Fruit fly (Drosophila melanogaster): ENCODE results near the gene Pgant6.

The Pgant6 gene

dm6 chr3L:2831729-2832128 is 49.7 kb downstream of the Pgant6 start:
- TF ChIP-seq CG7045 (GFP tag; optimal IDR thresholded peaks at IDR 0.05) (no peak), Mnt (GFP tag; optimal IDR thresholded peaks at IDR 0.05) (no peak), CG11617 (GFP tag; optimal IDR thresholded peaks at IDR 0.05) (no peak), kay (GFP tag; ENCODE audit: borderline replicate concordance) (no peak), CG7101 (tag; optimal IDR thresholded peaks at IDR 0.05) (no peak), Clk (GFP tag; optimal IDR thresholded peaks at IDR 0.05) (no peak), Hr96 (GFP tag; optimal IDR thresholded peaks at IDR 0.05) (no peak), CG33017 (tag; optimal IDR thresholded peaks at IDR 0.05) (no peak), toe (GFP tag; optimal IDR thresholded peaks at IDR 0.05) (no peak), cic (GFP tag; optimal IDR thresholded peaks at IDR 0.05) (no peak), CG5204 (GFP tag; optimal IDR thresholded peaks at IDR 0.05) (no peak), tj (GFP tag; optimal IDR thresholded peaks at IDR 0.05) (no peak)

dm6 chr3L:2832268-2832667 is 50.2 kb downstream of the Pgant6 start:
- TF ChIP-seq CG12768 (GFP tag; optimal IDR thresholded peaks at IDR 0.05) (no peak), CG5204 (GFP tag; optimal IDR thresholded peaks at IDR 0.05) (no peak), tj (GFP tag; optimal IDR thresholded peaks at IDR 0.05) (no peak), Crg-1 (GFP tag; optimal IDR thresholded peaks at IDR 0.05) (no peak), Mnt (GFP tag; optimal IDR thresholded peaks at IDR 0.05) (no peak)

dm6 chr3L:2833652-2834051 is 51.6 kb downstream of the Pgant6 start:
- no peak for TF ChIP-seq Hr96 (GFP tag; optimal IDR thresholded peaks at IDR 0.05)
- TF ChIP-seq CG7045 (GFP tag; optimal IDR thresholded peaks at IDR 0.05), result no peak
- no peak for TF ChIP-seq CG14711 (tag; optimal IDR thresholded peaks at IDR 0.05)
- TF ChIP-seq CG7101 (tag; optimal IDR thresholded peaks at IDR 0.05), result no peak
- TF ChIP-seq cnc (optimal IDR thresholded peaks at IDR 0.05), result no peak
- TF ChIP-seq CG5204 (GFP tag; optimal IDR thresholded peaks at IDR 0.05), result no peak
- TF ChIP-seq tj (GFP tag; optimal IDR thresholded peaks at IDR 0.05), result no peak
- no peak for TF ChIP-seq CG11617 (GFP tag; optimal IDR thresholded peaks at IDR 0.05)
- TF ChIP-seq ovo (GFP tag; optimal IDR thresholded peaks at IDR 0.05), result no peak
- no peak for TF ChIP-seq kay (GFP tag; ENCODE audit: borderline replicate concordance)

dm6 chr3L:2834980-2835379 is 52.9 kb downstream of the Pgant6 start:
- TF ChIP-seq CG7101 (tag; optimal IDR thresholded peaks at IDR 0.05), result no peak
